Fruit fly (Drosophila melanogaster): ENCODE results near the gene CG14223.

Gene CG14223

DNA sequence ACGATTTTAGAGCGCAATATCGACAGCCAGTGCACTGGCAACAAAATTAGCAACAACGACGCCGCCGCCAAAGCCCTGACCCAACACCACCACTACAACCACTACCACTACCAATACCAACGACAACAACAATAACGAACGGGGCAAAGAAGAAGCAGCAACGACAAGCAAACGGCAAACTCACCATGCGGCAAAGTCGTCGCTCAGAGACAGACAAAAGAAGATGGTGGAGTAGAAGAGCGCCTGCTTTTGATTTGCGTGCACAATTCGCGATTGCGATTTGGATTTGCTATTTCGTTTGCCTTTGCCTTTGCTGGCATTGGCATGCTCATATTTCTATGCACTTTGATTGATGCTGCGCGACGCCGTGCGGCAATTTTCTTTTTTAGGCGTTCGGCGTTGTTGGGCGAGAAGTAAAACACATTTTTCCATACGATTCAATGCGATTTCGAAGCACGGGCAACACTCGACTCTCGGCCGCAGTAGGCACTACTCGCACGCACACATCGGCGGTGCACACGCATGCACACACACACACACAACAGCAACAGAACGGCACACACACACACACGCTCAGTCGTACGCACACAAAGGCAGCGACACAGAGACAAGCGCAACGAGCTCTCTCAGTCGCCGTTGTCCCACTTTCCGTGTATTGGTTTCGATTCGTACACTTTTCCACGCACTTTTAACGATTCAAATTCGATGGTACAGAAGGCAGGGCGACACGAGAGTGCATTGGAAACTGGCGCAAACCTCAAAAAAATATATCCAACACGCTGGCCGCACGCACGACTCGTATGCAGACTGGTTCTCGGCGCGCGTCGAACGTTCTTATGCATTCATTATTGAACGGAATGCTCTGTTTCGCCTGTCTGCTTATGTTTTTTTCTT lies 26.1 kb downstream of the CG14223 start:
- peak; percentile 99 for TF ChIP-seq N (GFP tag; optimal IDR thresholded peaks at IDR 0.05)
- no peak for TF ChIP-seq foxo (GFP tag; optimal IDR thresholded peaks at IDR 0.05)
- peak; percentile 15 for TF ChIP-seq Dif (GFP tag; optimal IDR thresholded peaks at IDR 0.05; ENCODE audit: partially characterized antibody)
- peak; percentile 61 for TF ChIP-seq Abd-B (GFP tag; optimal IDR thresholded peaks at IDR 0.05)
- no peak for TF ChIP-seq Jra (GFP tag; optimal IDR thresholded peaks at IDR 0.05)
- TF ChIP-seq h (GFP tag; optimal IDR thresholded peaks at IDR 0.05), result peak; percentile 0

DNA sequence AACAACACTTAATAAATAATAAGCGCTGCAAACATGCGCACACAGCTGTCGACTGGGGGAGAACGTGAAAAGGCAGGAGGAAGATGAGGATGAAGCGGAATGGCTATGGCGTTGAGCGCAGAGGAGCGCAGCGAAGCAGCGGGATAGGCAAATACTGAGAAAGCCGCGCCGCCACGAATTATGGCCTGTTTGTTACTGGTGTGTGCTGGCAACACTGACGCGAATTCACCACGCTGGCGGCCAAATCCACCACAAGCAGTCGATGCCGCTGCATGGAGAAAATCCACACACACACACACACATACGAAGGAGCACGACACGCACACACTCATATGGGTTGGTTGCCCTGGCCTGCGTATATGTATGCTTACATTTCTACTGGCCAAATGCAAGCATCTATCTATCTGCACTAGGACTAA lies 26.8 kb downstream of the CG14223 start:
- TF ChIP-seq Dfd (GFP tag; optimal IDR thresholded peaks at IDR 0.05), result no peak
- TF ChIP-seq pan (optimal IDR thresholded peaks at IDR 0.05), result no peak
- TF ChIP-seq ey (GFP tag; optimal IDR thresholded peaks at IDR 0.05), result no peak
- TF ChIP-seq N (GFP tag; optimal IDR thresholded peaks at IDR 0.05), result no peak
- no peak for TF ChIP-seq sv (GFP tag; optimal IDR thresholded peaks at IDR 0.05)
- peak; percentile 13 for TF ChIP-seq br (GFP tag; optimal IDR thresholded peaks at IDR 0.05)
- TF ChIP-seq Vsx2 (GFP tag; optimal IDR thresholded peaks at IDR 0.05; ENCODE audit: partially characterized antibody), result no peak
- TF ChIP-seq h (GFP tag; optimal IDR thresholded peaks at IDR 0.05), result peak; percentile 43
- no peak for TF ChIP-seq Hr83 (GFP tag; optimal IDR thresholded peaks at IDR 0.05; ENCODE audit: poor library complexity, severe bottlenecking)
- TF ChIP-seq psq (GFP tag; optimal IDR thresholded peaks at IDR 0.05), result peak; percentile 79
- no peak for TF ChIP-seq CG32264 (GFP tag; optimal IDR thresholded peaks at IDR 0.05)
- TF ChIP-seq woc (GFP tag; optimal IDR thresholded peaks at IDR 0.05), result no peak
- no peak for TF ChIP-seq Mio (GFP tag; optimal IDR thresholded peaks at IDR 0.05)
- TF ChIP-seq Sp1 (GFP tag; optimal IDR thresholded peaks at IDR 0.05), result peak; percentile 16
- no peak for TF ChIP-seq Abd-B (GFP tag; optimal IDR thresholded peaks at IDR 0.05)
- TF ChIP-seq dsf (GFP tag; optimal IDR thresholded peaks at IDR 0.05; ENCODE audit: borderline replicate concordance), result no peak
- TF ChIP-seq CG9705 (GFP tag; optimal IDR thresholded peaks at IDR 0.05), result no peak
- TF ChIP-seq GATAd (GFP tag; optimal IDR thresholded peaks at IDR 0.05), result no peak
- TF ChIP-seq lola (GFP tag; optimal IDR thresholded peaks at IDR 0.05), result no peak
- no peak for TF ChIP-seq jim (GFP tag; optimal IDR thresholded peaks at IDR 0.05)
- no peak for TF ChIP-seq Hr78 (GFP tag; optimal IDR thresholded peaks at IDR 0.05)
- TF ChIP-seq tai (GFP tag; optimal IDR thresholded peaks at IDR 0.05), result no peak
- TF ChIP-seq HLH106 (tag; optimal IDR thresholded peaks at IDR 0.05), result no peak
- no peak for TF ChIP-seq CrebA (GFP tag; optimal IDR thresholded peaks at IDR 0.05; ENCODE audit: borderline replicate concordance)
- TF ChIP-seq sage (GFP tag; optimal IDR thresholded peaks at IDR 0.05), result no peak
- TF ChIP-seq usp (GFP tag; optimal IDR thresholded peaks at IDR 0.05), result no peak
- TF ChIP-seq brk (GFP tag; optimal IDR thresholded peaks at IDR 0.05), result no peak
- TF ChIP-seq rgr (GFP tag; optimal IDR thresholded peaks at IDR 0.05), result peak; percentile 33
- TF ChIP-seq dmrt93B (GFP tag; optimal IDR thresholded peaks at IDR 0.05), result no peak
- peak in 1 of 2 experiments; percentile 21 for TF ChIP-seq foxo (GFP tag; optimal IDR thresholded peaks at IDR 0.05)
- TF ChIP-seq Rel (GFP tag; optimal IDR thresholded peaks at IDR 0.05), result no peak
- peak; percentile 32 for TF ChIP-seq Rel (tag; optimal IDR thresholded peaks at IDR 0.05)
- peak; percentile 52 for TF ChIP-seq Myc (optimal IDR thresholded peaks at IDR 0.05)
- peak; percentile 27 for TF ChIP-seq fru (GFP tag; optimal IDR thresholded peaks at IDR 0.05)
- no peak for TF ChIP-seq Hnf4 (GFP tag; optimal IDR thresholded peaks at IDR 0.05)
- TF ChIP-seq OdsH (GFP tag; optimal IDR thresholded peaks at IDR 0.05), result no peak
- peak; percentile 78 for TF ChIP-seq Dif (GFP tag; optimal IDR thresholded peaks at IDR 0.05; ENCODE audit: partially characterized antibody)
- TF ChIP-seq Jra (GFP tag; optimal IDR thresholded peaks at IDR 0.05), result no peak
- TF ChIP-seq dl (GFP tag; optimal IDR thresholded peaks at IDR 0.05; ENCODE audit: insufficient read depth in 1 of 2, partially characterized antibody in 2 of 2), result peak in 1 of 2 experiments; percentile 58

All from whole organism, wandering third instar larva.